Fruit fly (Drosophila melanogaster) whole organism, embryonic: ENCODE data around the gene CG5913.

Experiments
- Ada2b ChIP-seq: fragments of 200-800 bp; sonication (Bioruptor generic); IDR thresholded peaks from 2 replicates; pipeline ENCODE4 v1.3.6; 2022; ENCODE audit warnings: missing biosample characterization, missing genetic modification characterization
- Aef1 ChIP-seq: fragments of 200-800 bp; sonication (Bioruptor generic); IDR thresholded peaks from 3 replicates; pipeline ENCODE4 v1.3.6; 2022; ENCODE audit warnings: missing biosample characterization, missing genetic modification characterization
- Awh ChIP-seq: fragments of 200-800 bp; sonication (Bioruptor generic); IDR thresholded peaks from 2 replicates; pipeline ENCODE4, ENCODE4 v1.3.6; 2022; ENCODE audit warnings: missing biosample characterization, missing genetic modification characterization
- CG10267 ChIP-seq: fragments of 200-800 bp; sonication (Bioruptor generic); optimal IDR thresholded peaks from 2 replicates; lab custom pipeline; 2018; ENCODE audit warnings: missing biosample characterization, mild to moderate bottlenecking, missing genetic modification characterization, moderate library complexity
- CG10959 ChIP-seq: fragments of 200-800 bp; sonication (Bioruptor generic); IDR thresholded peaks from 2 replicates; pipeline ENCODE4 v1.3.6; 2022; ENCODE audit warnings: missing biosample characterization, missing genetic modification characterization
- CG11723 ChIP-seq: fragments of 200-800 bp; sonication (Bioruptor generic); optimal IDR thresholded peaks from 2 replicates; lab custom pipeline; 2017; ENCODE audit warnings: missing biosample characterization, mild to moderate bottlenecking, missing genetic modification characterization
- CG12104 ChIP-seq: fragments of 200-800 bp; sonication (Bioruptor generic); optimal IDR thresholded peaks from 3 replicates; lab custom pipeline; 2016; ENCODE audit warnings: missing biosample characterization, missing genetic modification characterization
- CG14965 ChIP-seq: fragments of 200-800 bp; sonication (Bioruptor generic); optimal IDR thresholded peaks from 2 replicates; lab custom pipeline; 2016; ENCODE audit warnings: missing biosample characterization, missing genetic modification characterization, borderline replicate concordance
- CG15269 ChIP-seq: fragments of 200-800 bp; sonication (Bioruptor generic); optimal IDR thresholded peaks from 2 replicates; lab custom pipeline; 2018; ENCODE audit warnings: missing biosample characterization, mild to moderate bottlenecking, missing genetic modification characterization, moderate library complexity
- CG17328 ChIP-seq: fragments of 200-800 bp; sonication (Bioruptor generic); IDR thresholded peaks from 2 replicates; pipeline ENCODE4 v1.3.6; 2022; ENCODE audit warnings: missing biosample characterization, missing genetic modification characterization
- CG17612 ChIP-seq: fragments of 200-800 bp; sonication (Bioruptor generic); IDR thresholded peaks from 2 replicates; pipeline ENCODE4 v1.3.6; 2022; ENCODE audit warnings: missing biosample characterization, missing genetic modification characterization
- CG2678 ChIP-seq: fragments of 200-800 bp; sonication (Bioruptor generic); optimal IDR thresholded peaks from 3 replicates; lab custom pipeline; 2019; ENCODE audit warnings: missing biosample characterization, mild to moderate bottlenecking, missing genetic modification characterization, moderate library complexity
- CG31224 ChIP-seq: fragments of 200-800 bp; sonication (Bioruptor generic); IDR thresholded peaks from 2 replicates; pipeline ENCODE4 v1.3.6; 2022; ENCODE audit warnings: missing biosample characterization, missing genetic modification characterization
- CG5953 ChIP-seq: fragments of 200-800 bp; sonication (Bioruptor generic); IDR thresholded peaks from 2 replicates; pipeline ENCODE4 v1.3.6; 2022; ENCODE audit warnings: missing biosample characterization, missing genetic modification characterization
- CG7839 ChIP-seq: fragments of 200-800 bp; sonication (Bioruptor generic); optimal IDR thresholded peaks from 3 replicates; lab custom pipeline; 2018; ENCODE audit warnings: missing biosample characterization, mild to moderate bottlenecking, missing genetic modification characterization, moderate library complexity
- CG8388 ChIP-seq: fragments of 200-800 bp; sonication (Bioruptor generic); optimal IDR thresholded peaks from 2 replicates; lab custom pipeline; 2019; ENCODE audit warnings: missing biosample characterization, mild to moderate bottlenecking, missing genetic modification characterization, moderate library complexity
- CG9215 ChIP-seq: fragments of 200-800 bp; sonication (Bioruptor generic); IDR thresholded peaks from 2 replicates; pipeline ENCODE4 v1.3.6; 2022; ENCODE audit warnings: missing biosample characterization, missing genetic modification characterization
- CG9437 ChIP-seq: fragments of 200-800 bp; sonication (Bioruptor generic); optimal IDR thresholded peaks from 2 replicates; lab custom pipeline; 2018; ENCODE audit warnings: missing biosample characterization, mild to moderate bottlenecking, missing genetic modification characterization
- CkIIα-i1 ChIP-seq: fragments of 200-800 bp; sonication (Bioruptor generic); IDR thresholded peaks from 2 replicates; pipeline ENCODE4 v1.3.6; 2022; ENCODE audit warnings: missing biosample characterization, missing genetic modification characterization
- HLH4C ChIP-seq: fragments of 200-800 bp; sonication (Bioruptor generic); IDR thresholded peaks from 3 replicates; pipeline ENCODE4 v1.3.6; 2022; ENCODE audit warnings: missing biosample characterization, missing genetic modification characterization; ENCODE audit not compliant: partially characterized antibody
- HLH54F ChIP-seq: fragments of 200-800 bp; sonication (Bioruptor generic); optimal IDR thresholded peaks from 3 replicates; lab custom pipeline; 2016; ENCODE audit warnings: missing biosample characterization, missing genetic modification characterization
- HmgD ChIP-seq: fragments of 200-800 bp; sonication (Bioruptor generic); optimal IDR thresholded peaks from 3 replicates; lab custom pipeline; 2016; ENCODE audit warnings: missing biosample characterization, missing genetic modification characterization
- MTF-1 ChIP-seq: fragments of 200-800 bp; sonication (Bioruptor generic); optimal IDR thresholded peaks from 2 replicates; lab custom pipeline; 2018; ENCODE audit warnings: missing biosample characterization, mild to moderate bottlenecking, missing genetic modification characterization, borderline replicate concordance
- Mad ChIP-seq: fragments of 200-800 bp; sonication (Bioruptor generic); optimal IDR thresholded peaks from 2 replicates; lab custom pipeline; 2016; ENCODE audit warnings: missing biosample characterization, missing genetic modification characterization
- Max ChIP-seq: fragments of 200-800 bp; sonication (Bioruptor generic); optimal IDR thresholded peaks from 2 replicates; lab custom pipeline; 2016; ENCODE audit warnings: missing biosample characterization, mild to moderate bottlenecking, missing genetic modification characterization
- NC2α ChIP-seq: fragments of 200-800 bp; sonication (Bioruptor generic); optimal IDR thresholded peaks from 2 replicates; lab custom pipeline; 2016; ENCODE audit warnings: missing biosample characterization, missing genetic modification characterization
- Optix ChIP-seq: fragments of 200-800 bp; sonication (Bioruptor generic); IDR thresholded peaks from 3 replicates; pipeline ENCODE4 v1.3.6; 2022; ENCODE audit warnings: missing biosample characterization, missing genetic modification characterization
- PHDP ChIP-seq: fragments of 200-800 bp; sonication (Bioruptor generic); optimal IDR thresholded peaks from 3 replicates; lab custom pipeline; 2018; ENCODE audit warnings: missing biosample characterization, mild to moderate bottlenecking, missing genetic modification characterization, moderate library complexity
- Vsx1 ChIP-seq: fragments of 200-800 bp; sonication (Bioruptor generic); optimal IDR thresholded peaks from 2 replicates; lab custom pipeline; 2017; ENCODE audit warnings: missing biosample characterization, mild to moderate bottlenecking, missing genetic modification characterization, missing genetic modification reagents
- btn ChIP-seq: fragments of 200-800 bp; sonication (Bioruptor generic); optimal IDR thresholded peaks from 2 replicates; lab custom pipeline; 2016; ENCODE audit warnings: missing biosample characterization, missing genetic modification characterization
- dysf ChIP-seq: fragments of 200-800 bp; sonication (Bioruptor generic); IDR thresholded peaks from 3 replicates; pipeline ENCODE4 v1.3.6; 2022; ENCODE audit warnings: missing biosample characterization, missing genetic modification characterization
- en ChIP-seq: fragments of 200-800 bp; sonication (Bioruptor generic); optimal IDR thresholded peaks from 2 replicates; lab custom pipeline; 2016; ENCODE audit warnings: missing biosample characterization, missing genetic modification characterization
- fru ChIP-seq: fragments of >200 bp; optimal IDR thresholded peaks from 2 replicates; lab custom pipeline; 2017
- gcm2 ChIP-seq: fragments of 200-800 bp; sonication (Bioruptor generic); optimal IDR thresholded peaks from 2 replicates; lab custom pipeline; 2016; ENCODE audit warnings: missing biosample characterization, missing genetic modification characterization
- gsb ChIP-seq: fragments of 200-800 bp; sonication (Bioruptor generic); IDR thresholded peaks from 2 replicates; pipeline ENCODE4 v1.3.6; 2022; ENCODE audit warnings: missing biosample characterization, missing genetic modification characterization
- jigr1 ChIP-seq: fragments of 200-800 bp; sonication (Bioruptor generic); IDR thresholded peaks from 3 replicates; pipeline ENCODE4 v1.3.6; 2022; ENCODE audit warnings: missing biosample characterization, missing genetic modification characterization
- kay ChIP-seq: fragments of 200-800 bp; sonication (Bioruptor generic); optimal IDR thresholded peaks from 2 replicates; lab custom pipeline; 2016; ENCODE audit warnings: missing biosample characterization, missing genetic modification characterization
- kni ChIP-seq: fragments of 200-800 bp; sonication (Bioruptor generic); optimal IDR thresholded peaks from 3 replicates; lab custom pipeline; 2017; ENCODE audit warnings: mild to moderate bottlenecking, missing biosample characterization, missing genetic modification reagents, missing genetic modification characterization
- mam ChIP-seq: fragments of 200-800 bp; sonication (Bioruptor generic); optimal IDR thresholded peaks from 3 replicates; lab custom pipeline; 2016; ENCODE audit warnings: missing biosample characterization, missing genetic modification characterization
- nau ChIP-seq: fragments of 200-800 bp; sonication (Bioruptor generic); optimal IDR thresholded peaks from 3 replicates; lab custom pipeline; 2017; ENCODE audit warnings: missing biosample characterization, mild to moderate bottlenecking, missing genetic modification characterization, missing genetic modification reagents
- nerfin-1 ChIP-seq: fragments of 200-800 bp; sonication (Bioruptor generic); optimal IDR thresholded peaks from 3 replicates; lab custom pipeline; 2019; ENCODE audit warnings: missing biosample characterization, mild to moderate bottlenecking, missing genetic modification characterization, moderate library complexity
- slou ChIP-seq: fragments of 200-800 bp; sonication (Bioruptor generic); optimal IDR thresholded peaks from 3 replicates; lab custom pipeline; 2016; ENCODE audit warnings: missing biosample characterization, missing genetic modification characterization
- stwl ChIP-seq: fragments of 200-800 bp; sonication (Bioruptor generic); optimal IDR thresholded peaks from 3 replicates; lab custom pipeline; 2018; ENCODE audit warnings: missing biosample characterization, mild to moderate bottlenecking, missing genetic modification characterization, moderate library complexity
- tin ChIP-seq: fragments of 200-800 bp; sonication (Bioruptor generic); optimal IDR thresholded peaks from 3 replicates; lab custom pipeline; 2016; ENCODE audit warnings: missing biosample characterization, missing genetic modification characterization
- trh ChIP-seq: fragments of 200-800 bp; sonication (Bioruptor generic); optimal IDR thresholded peaks from 2 replicates; lab custom pipeline; 2016; ENCODE audit warnings: missing biosample characterization, missing genetic modification characterization
- twi ChIP-seq: fragments of 200-800 bp; optimal IDR thresholded peaks from 2 replicates; lab custom pipeline; 2019; ENCODE audit warnings: missing biosample characterization, mild to moderate bottlenecking, missing genetic modification characterization, moderate library complexity
- vfl ChIP-seq: fragments of 200-800 bp; sonication (Bioruptor generic); optimal IDR thresholded peaks from 2 replicates; lab custom pipeline; 2016; ENCODE audit warnings: missing biosample characterization, missing genetic modification characterization
- vnd ChIP-seq: fragments of 200-800 bp; sonication (Bioruptor generic); IDR thresholded peaks from 3 replicates; pipeline ENCODE4 v1.3.6; 2022; ENCODE audit warnings: missing biosample characterization, missing genetic modification characterization; ENCODE audit not compliant: partially characterized antibody
- wdn ChIP-seq: fragments of 200-800 bp; sonication (Bioruptor generic); IDR thresholded peaks from 2 replicates; pipeline ENCODE4 v1.3.6; 2022; ENCODE audit warnings: missing biosample characterization, missing genetic modification characterization
- wek ChIP-seq: fragments of 200-800 bp; sonication (Bioruptor generic); optimal IDR thresholded peaks from 3 replicates; lab custom pipeline; 2018; ENCODE audit warnings: missing biosample characterization, mild to moderate bottlenecking, missing genetic modification characterization, moderate library complexity
- zen2 ChIP-seq: fragments of 200-800 bp; sonication (Bioruptor generic); IDR thresholded peaks from 3 replicates; pipeline ENCODE4 v1.3.6; 2022; ENCODE audit warnings: missing biosample characterization, missing genetic modification characterization; ENCODE audit not compliant: partially characterized antibody

Gene CG5913

DNA sequence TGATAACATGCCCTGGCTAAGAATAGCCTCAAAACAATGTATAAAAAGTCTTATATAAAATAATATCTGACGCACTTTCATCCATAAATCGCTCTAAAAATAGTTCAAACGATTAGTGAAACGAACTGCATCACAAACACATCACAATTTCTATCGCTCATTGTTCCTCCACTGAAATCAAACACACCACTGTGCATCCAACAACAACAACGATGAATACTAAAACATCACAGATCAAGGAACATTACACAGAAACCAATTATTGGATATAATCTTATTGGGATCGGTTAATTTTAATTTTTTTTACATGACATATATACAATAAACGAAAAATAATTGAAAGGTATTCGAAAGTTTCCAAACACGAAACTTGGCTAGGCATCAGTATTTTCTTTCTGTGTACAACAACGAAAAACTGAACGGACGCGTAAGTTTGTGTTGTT, 13.9 kb upstream of the CG5913 start (continued):
- TF ChIP-seq nerfin-1 (tag; lab: Kevin White, UChicago) (peak; percentile 72), Vsx1 (no peak), CkIIα-i1 (GFP tag; lab: Robert Waterston, UW) (no peak), CG5953 (GFP tag; lab: Robert Waterston, UW) (peak; percentile 58), CG10267 (tag; lab: Kevin White, UChicago) (peak; percentile 74), vfl (peak; percentile 36), kni (GFP tag; lab: Kevin White, UChicago) (no peak), MTF-1 (peak; percentile 53), nau (GFP tag; lab: Kevin White, UChicago) (peak; percentile 13), Ada2b (GFP tag; lab: Robert Waterston, UW) (peak; percentile 80), mam (GFP tag; lab: Kevin White, UChicago) (peak; percentile 68), CG11723 (GFP tag; lab: Kevin White, UChicago) (peak; percentile 52), CG15269 (tag; lab: Kevin White, UChicago) (peak; percentile 85), CG17612 (GFP tag; lab: Robert Waterston, UW) (no peak), trh (GFP tag; lab: Kevin White, UChicago) (peak; percentile 13), wdn (no peak), Optix (no peak), btn (GFP tag; lab: Kevin White, UChicago) (peak; percentile 50), en (GFP tag; lab: Kevin White, UChicago) (no peak), CG10959 (no peak; the same call in 1 of the 2 replicates), CG9437 (GFP tag; lab: Kevin White, UChicago) (peak; percentile 77), CG2678 (tag; lab: Kevin White, UChicago) (peak; percentile 90), HmgD (GFP tag; lab: Kevin White, UChicago) (no peak), Aef1 (GFP tag; lab: Robert Waterston, UW) (no peak; the same call in 1 of the 3 replicates), Max (GFP tag; lab: Kevin White, UChicago) (peak; percentile 69), CG14965 (GFP tag; lab: Kevin White, UChicago) (no peak), wek (GFP tag; lab: Kevin White, UChicago) (no peak), CG31224 (GFP tag; lab: Robert Waterston, UW) (no peak), vnd (GFP tag; lab: Robert Waterston, UW) (no peak), CG12104 (GFP tag; lab: Kevin White, UChicago) (peak; percentile 65), PHDP (tag; lab: Kevin White, UChicago) (peak; percentile 84), CG17328 (GFP tag; lab: Robert Waterston, UW) (peak; percentile 83), CG9215 (GFP tag; lab: Robert Waterston, UW) (no peak; the same call in 1 of the 2 replicates), slou (GFP tag; lab: Kevin White, UChicago) (peak; percentile 41), zen2 (no peak), fru (lab: Kevin White, UChicago) (no peak), Awh (GFP tag; lab: Robert Waterston, UW) (peak; percentile 88), HLH54F (GFP tag; lab: Kevin White, UChicago) (peak; percentile 62), stwl (tag; lab: Kevin White, UChicago) (peak; percentile 8), kay (GFP tag; lab: Kevin White, UChicago) (peak; percentile 54), HLH4C (GFP tag; lab: Robert Waterston, UW) (no peak), dysf (GFP tag; lab: Robert Waterston, UW) (peak; percentile 90; the same call in 2 of the 3 replicates), NC2α (GFP tag; lab: Kevin White, UChicago) (peak; percentile 68), CG7839 (peak; percentile 90), gsb (peak; percentile 58; the same call in 1 of the 2 replicates), gcm2 (GFP tag; lab: Kevin White, UChicago) (peak; percentile 54), jigr1 (GFP tag; lab: Robert Waterston, UW) (no peak), Mad (peak; percentile 45), twi (tag; lab: Kevin White, UChicago) (peak; percentile 64), tin (GFP tag; lab: Kevin White, UChicago) (peak; percentile 78), CG8388 (GFP tag; lab: Kevin White, UChicago) (peak; percentile 77)
